Fruit fly (Drosophila melanogaster) whole organism, embryonic: Measurements from ENCODE around the gene CHOp24.

Experiments
- Aef1 ChIP-seq: fragments of 200-800 bp; sonication (Bioruptor generic); IDR thresholded peaks from 3 replicates; pipeline ENCODE4 v1.3.6; 2022; ENCODE audit warnings: missing biosample characterization, missing genetic modification characterization
- Blimp-1 ChIP-seq: fragments of 200-800 bp; sonication (Bioruptor generic); optimal IDR thresholded peaks from 3 replicates; lab custom pipeline; 2018; ENCODE audit warnings: missing biosample characterization, missing genetic modification characterization, mild to moderate bottlenecking, moderate library complexity, missing genetic modification reagents
- CG11085 ChIP-seq: fragments of 200-800 bp; sonication (Bioruptor generic); IDR thresholded peaks from 2 replicates; pipeline ENCODE4 v1.3.6; 2022; ENCODE audit warnings: missing biosample characterization, missing genetic modification characterization
- CG12155 ChIP-seq: fragments of 200-800 bp; sonication (Bioruptor generic); optimal IDR thresholded peaks from 3 replicates; lab custom pipeline; 2016; ENCODE audit warnings: missing biosample characterization, missing genetic modification characterization
- CG12219 ChIP-seq: fragments of 200-800 bp; sonication (Bioruptor generic); optimal IDR thresholded peaks from 3 replicates; lab custom pipeline; 2018; ENCODE audit warnings: missing biosample characterization, mild to moderate bottlenecking, missing genetic modification characterization
- CG12391 ChIP-seq: fragments of 200-800 bp; sonication (Bioruptor generic); optimal IDR thresholded peaks from 3 replicates; lab custom pipeline; 2018; ENCODE audit warnings: missing biosample characterization, mild to moderate bottlenecking, missing genetic modification characterization, moderate library complexity
- CG13624 ChIP-seq: fragments of 200-800 bp; sonication (Bioruptor generic); optimal IDR thresholded peaks from 2 replicates; lab custom pipeline; 2016; ENCODE audit warnings: missing biosample characterization, missing genetic modification characterization
- CG13775 ChIP-seq: fragments of 200-800 bp; sonication (Bioruptor generic); optimal IDR thresholded peaks from 3 replicates; lab custom pipeline; 2017; ENCODE audit warnings: missing biosample characterization, mild to moderate bottlenecking, missing genetic modification characterization
- CG13894 ChIP-seq: fragments of 200-800 bp; sonication (Bioruptor generic); optimal IDR thresholded peaks from 3 replicates; lab custom pipeline; 2018; ENCODE audit warnings: missing biosample characterization, mild to moderate bottlenecking, missing genetic modification characterization, moderate library complexity
- CG1529 ChIP-seq: fragments of 200-800 bp; sonication (Bioruptor generic); optimal IDR thresholded peaks from 3 replicates; lab custom pipeline; 2018; ENCODE audit warnings: missing biosample characterization, missing genetic modification characterization
- CG1602 ChIP-seq: fragments of 200-800 bp; sonication (Bioruptor generic); optimal IDR thresholded peaks from 3 replicates; lab custom pipeline; 2016; ENCODE audit warnings: missing biosample characterization, missing genetic modification characterization
- CG1647 ChIP-seq: fragments of 200-800 bp; sonication (Bioruptor generic); optimal IDR thresholded peaks from 3 replicates; lab custom pipeline; 2016; ENCODE audit warnings: missing biosample characterization, missing genetic modification characterization
- CG17912 ChIP-seq: fragments of 200-800 bp; sonication (Bioruptor generic); optimal IDR thresholded peaks from 2 replicates; lab custom pipeline; 2018; ENCODE audit warnings: missing biosample characterization, mild to moderate bottlenecking, missing genetic modification characterization
- CG34422 ChIP-seq: fragments of 200-800 bp; sonication (Bioruptor generic); IDR thresholded peaks from 3 replicates; pipeline ENCODE4 v1.3.6; 2022; ENCODE audit warnings: missing biosample characterization, missing genetic modification characterization
- CG4404 ChIP-seq: fragments of 200-800 bp; sonication (Bioruptor generic); IDR thresholded peaks from 2 replicates; pipeline ENCODE4 v1.3.6; 2022; ENCODE audit warnings: missing biosample characterization, missing genetic modification characterization
- CG4424 ChIP-seq: fragments of 200-800 bp; sonication (Bioruptor generic); optimal IDR thresholded peaks from 3 replicates; lab custom pipeline; 2016; ENCODE audit warnings: missing biosample characterization, missing genetic modification characterization
- CG5245 ChIP-seq: fragments of 200-800 bp; sonication (Bioruptor generic); optimal IDR thresholded peaks from 3 replicates; lab custom pipeline; 2016; ENCODE audit warnings: missing biosample characterization, missing genetic modification characterization
- D19A ChIP-seq: fragments of 200-800 bp; optimal IDR thresholded peaks from 3 replicates; lab custom pipeline; 2019; ENCODE audit warnings: missing biosample characterization, mild to moderate bottlenecking, missing genetic modification characterization, moderate library complexity
- Doc3 ChIP-seq: fragments of 200-800 bp; sonication (Bioruptor generic); IDR thresholded peaks from 3 replicates; pipeline ENCODE4 v1.3.6; 2022; ENCODE audit warnings: missing biosample characterization, missing genetic modification characterization; ENCODE audit not compliant: partially characterized antibody
- Eip74EF ChIP-seq, 2 experiments: fragments of 200-800 bp in 1 of 2; fragments of >200 bp in 1 of 2; sonication (Bioruptor generic) in 1 of 2; optimal IDR thresholded peaks; 2 replicates each; lab custom pipeline; 2017 to 2019; ENCODE audit warnings: missing biosample characterization in 2 of 2, missing genetic modification characterization in 2 of 2, mild to moderate bottlenecking in 1 of 2, moderate library complexity in 1 of 2
- Ets65A ChIP-seq: fragments of 200-800 bp; sonication (Bioruptor generic); peaks from one replicate; lab custom pipeline; 2016; ENCODE audit warnings: missing biosample characterization, missing genetic modification characterization
- Hey ChIP-seq: fragments of 200-800 bp; sonication (Bioruptor generic); optimal IDR thresholded peaks from 3 replicates; lab custom pipeline; 2018; ENCODE audit warnings: missing biosample characterization, mild to moderate bottlenecking, missing genetic modification characterization
- HmgZ ChIP-seq: fragments of 200-800 bp; sonication (Bioruptor generic); optimal IDR thresholded peaks from 2 replicates; lab custom pipeline; 2018; ENCODE audit warnings: missing biosample characterization, mild to moderate bottlenecking, missing genetic modification characterization
- MESR4 ChIP-seq: fragments of 200-800 bp; sonication (Bioruptor generic); optimal IDR thresholded peaks from 2 replicates; lab custom pipeline; 2018; ENCODE audit warnings: missing biosample characterization, mild to moderate bottlenecking, missing genetic modification characterization, moderate library complexity
- Opbp ChIP-seq: fragments of 200-800 bp; sonication (Bioruptor generic); IDR thresholded peaks from 3 replicates; pipeline ENCODE4 v1.3.6; 2022; ENCODE audit warnings: missing biosample characterization, missing genetic modification characterization; ENCODE audit not compliant: partially characterized antibody
- Ravus ChIP-seq: fragments of 200-800 bp; sonication (Bioruptor generic); IDR thresholded peaks from 2 replicates; pipeline ENCODE4 v1.3.6; 2022; ENCODE audit warnings: missing biosample characterization, missing genetic modification characterization
- Scr ChIP-seq: fragments of 200-800 bp; sonication (Bioruptor generic); IDR thresholded peaks from 2 replicates; pipeline ENCODE4 v1.3.6; 2022; ENCODE audit warnings: missing biosample characterization, missing genetic modification characterization; ENCODE audit not compliant: partially characterized antibody
- Sox102F ChIP-seq: fragments of 200-800 bp; sonication (Bioruptor generic); optimal IDR thresholded peaks from 2 replicates; lab custom pipeline; 2018; ENCODE audit warnings: missing biosample characterization, mild to moderate bottlenecking, missing genetic modification characterization, moderate library complexity
- Spps ChIP-seq: fragments of 200-800 bp; sonication (Bioruptor generic); optimal IDR thresholded peaks from 2 replicates; lab custom pipeline; 2018; ENCODE audit warnings: missing biosample characterization, mild to moderate bottlenecking, missing genetic modification characterization
- Tbp ChIP-seq: fragments of >200 bp; optimal IDR thresholded peaks from 2 replicates; lab custom pipeline; 2018; ENCODE audit warnings: missing biosample characterization, missing genetic modification characterization
- Usf ChIP-seq: fragments of 200-800 bp; sonication (Bioruptor generic); optimal IDR thresholded peaks from 2 replicates; lab custom pipeline; 2017; ENCODE audit warnings: missing genotype, missing biosample characterization, missing genetic modification characterization
- YL-1 ChIP-seq: fragments of 200-800 bp; sonication (Bioruptor generic); optimal IDR thresholded peaks from 3 replicates; lab custom pipeline; 2017; ENCODE audit warnings: missing biosample characterization, mild to moderate bottlenecking, missing genetic modification characterization
- abd-A ChIP-seq: fragments of 200-800 bp; sonication (Bioruptor generic); optimal IDR thresholded peaks from 3 replicates; lab custom pipeline; 2019; ENCODE audit warnings: missing biosample characterization, mild to moderate bottlenecking, missing genetic modification characterization, moderate library complexity
- al ChIP-seq: fragments of 200-800 bp; sonication (Bioruptor generic); IDR thresholded peaks from 2 replicates; pipeline ENCODE4 v1.3.6; 2022; ENCODE audit warnings: missing biosample characterization, missing genetic modification characterization
- br ChIP-seq: fragments of >200 bp; optimal IDR thresholded peaks from 2 replicates; lab custom pipeline; 2017
- btn ChIP-seq: fragments of 200-800 bp; sonication (Bioruptor generic); optimal IDR thresholded peaks from 2 replicates; lab custom pipeline; 2016; ENCODE audit warnings: missing biosample characterization, missing genetic modification characterization
- chif ChIP-seq, 2 experiments: fragments of 200-800 bp; sonication (Bioruptor generic); optimal IDR thresholded peaks; 3 replicates each; lab custom pipeline; 2016; ENCODE audit warnings: missing biosample characterization in 2 of 2, missing genetic modification characterization in 2 of 2
- da ChIP-seq: fragments of 200-800 bp; sonication (Bioruptor generic); optimal IDR thresholded peaks from 2 replicates; lab custom pipeline; 2016; ENCODE audit warnings: missing biosample characterization, missing genetic modification characterization
- esg ChIP-seq: fragments of 200-800 bp; sonication (Bioruptor generic); conservative IDR thresholded peaks from 2 replicates; pipeline ENCODE4 v1.3.6; 2022; ENCODE audit warnings: missing biosample characterization, missing genetic modification characterization
- ewg ChIP-seq: fragments of 200-800 bp; sonication (Bioruptor generic); optimal IDR thresholded peaks from 3 replicates; lab custom pipeline; 2017; ENCODE audit warnings: mild to moderate bottlenecking, missing biosample characterization, missing genetic modification reagents, missing genetic modification characterization
- fd102C ChIP-seq: fragments of 200-800 bp; sonication (Bioruptor generic); optimal IDR thresholded peaks from 2 replicates; lab custom pipeline; 2018; ENCODE audit warnings: missing biosample characterization, mild to moderate bottlenecking, missing genetic modification characterization, moderate library complexity
- fru ChIP-seq: fragments of >200 bp; optimal IDR thresholded peaks from 2 replicates; lab custom pipeline; 2017
- her ChIP-seq: fragments of 200-800 bp; sonication (Bioruptor generic); optimal IDR thresholded peaks from 2 replicates; lab custom pipeline; 2016; ENCODE audit warnings: missing biosample characterization, missing genetic modification characterization
- ken ChIP-seq: fragments of 200-800 bp; sonication (Bioruptor generic); IDR thresholded peaks from 3 replicates; pipeline ENCODE4 v1.3.6; 2022; ENCODE audit warnings: missing biosample characterization, missing genetic modification characterization
- lmd ChIP-seq: fragments of 200-800 bp; sonication (Bioruptor generic); IDR thresholded peaks from 2 replicates; pipeline ENCODE4 v1.3.6; 2022; ENCODE audit warnings: missing biosample characterization, missing genetic modification characterization
- peb ChIP-seq: fragments of 200-800 bp; sonication (Bioruptor generic); IDR thresholded peaks from 2 replicates; pipeline ENCODE4 v1.3.6; 2022; ENCODE audit warnings: missing biosample characterization, missing genetic modification characterization
- phol ChIP-seq: fragments of 200-800 bp; sonication (Bioruptor generic); optimal IDR thresholded peaks from 3 replicates; lab custom pipeline; 2018; ENCODE audit warnings: missing biosample characterization, mild to moderate bottlenecking, missing genetic modification characterization, moderate library complexity
- psq ChIP-seq: fragments of 200-800 bp; sonication (Bioruptor generic); optimal IDR thresholded peaks from 2 replicates; lab custom pipeline; 2017; ENCODE audit warnings: missing biosample characterization, missing genetic modification characterization
- pum ChIP-seq: fragments of 200-800 bp; sonication (Bioruptor generic); optimal IDR thresholded peaks from 2 replicates; lab custom pipeline; 2016; ENCODE audit warnings: missing biosample characterization, missing genetic modification characterization
- sqz ChIP-seq: fragments of 200-800 bp; sonication (Bioruptor generic); optimal IDR thresholded peaks from 3 replicates; lab custom pipeline; 2018; ENCODE audit warnings: missing biosample characterization, mild to moderate bottlenecking, missing genetic modification characterization
- tna ChIP-seq: fragments of 200-800 bp; sonication (Bioruptor generic); IDR thresholded peaks from 2 replicates; pipeline ENCODE4 v1.3.6; 2022; ENCODE audit warnings: missing biosample characterization, missing genetic modification characterization; ENCODE audit not compliant: partially characterized antibody
- vvl ChIP-seq: fragments of 200-800 bp; sonication (Bioruptor generic); IDR thresholded peaks from 2 replicates; pipeline ENCODE4 v1.3.6; 2022; ENCODE audit warnings: missing biosample characterization, missing genetic modification characterization

Gene CHOp24

DNA sequence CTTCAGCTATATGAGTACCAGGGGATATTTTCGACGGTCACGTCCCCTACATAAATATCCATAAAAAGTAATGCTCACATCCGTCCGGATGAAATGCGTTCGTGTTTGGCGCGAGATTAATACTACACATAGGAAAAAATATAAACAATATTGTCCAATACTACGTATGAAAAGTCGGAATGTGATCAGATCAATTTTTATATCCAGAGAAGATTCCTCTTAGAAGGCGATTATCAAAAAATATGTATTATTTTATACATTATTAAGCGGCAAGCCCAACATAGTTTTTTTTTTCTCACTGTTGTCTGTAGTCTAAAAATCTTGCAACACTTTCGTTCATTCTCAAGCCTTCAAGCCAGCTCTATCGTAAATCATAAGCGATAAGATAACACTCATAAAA lies 33.3 kb downstream of the CHOp24 start (continued):
- TF ChIP-seq her (GFP tag; lab: Kevin White, UChicago) (no peak), Aef1 (GFP tag; lab: Robert Waterston, UW) (no peak), ken (no peak), ewg (GFP tag; lab: Kevin White, UChicago) (no peak), abd-A (no peak), Ravus (GFP tag; lab: Robert Waterston, UW) (no peak), CG12391 (peak; percentile 44), tna (no peak), al (GFP tag; lab: Robert Waterston, UW) (no peak), CG34422 (GFP tag; lab: Robert Waterston, UW) (no peak; the same call in 2 of the 3 replicates), Scr (GFP tag; lab: Robert Waterston, UW) (no peak), CG5245 (GFP tag; lab: Kevin White, UChicago) (no peak), D19A (tag; lab: Kevin White, UChicago) (peak; percentile 9), btn (GFP tag; lab: Kevin White, UChicago) (no peak), CG13624 (GFP tag; lab: Kevin White, UChicago) (no peak), CG12155 (GFP tag; lab: Kevin White, UChicago) (no peak), Doc3 (GFP tag; lab: Robert Waterston, UW) (no peak), Opbp (GFP tag; lab: Robert Waterston, UW) (no peak), Ets65A (GFP tag; lab: Kevin White, UChicago) (peak; percentile 71), pum (GFP tag; lab: Kevin White, UChicago) (no peak), Sox102F (peak; percentile 42), peb (0 out of 2 replicates have a peak, but pooled peaks have one; percentile 26), fru (no peak), vvl (peak; percentile 58; the same call in 1 of the 2 replicates), Usf (GFP tag; lab: Kevin White, UChicago) (peak; percentile 3), CG4404 (GFP tag; lab: Robert Waterston, UW) (peak; percentile 34), psq (GFP tag; lab: Kevin White, UChicago) (no peak), sqz (GFP tag; lab: Kevin White, UChicago) (no peak), da (GFP tag; lab: Kevin White, UChicago) (no peak), HmgZ (tag; lab: Kevin White, UChicago) (no peak), CG4424 (peak; percentile 27), CG17912 (no peak), CG1647 (GFP tag; lab: Kevin White, UChicago) (no peak), Tbp (GFP tag; lab: Kevin White, UChicago) (no peak), CG12219 (GFP tag; lab: Kevin White, UChicago) (no peak), MESR4 (no peak), esg (no peak; the same call in 1 of the 2 replicates), CG13894 (tag; lab: Kevin White, UChicago) (no peak), phol (peak; percentile 35), br (lab: Kevin White, UChicago) (no peak), CG11085 (no peak), Spps (tag; lab: Kevin White, UChicago) (peak; percentile 46), YL-1 (no peak), Eip74EF (GFP tag; optimal IDR thresholded peaks at IDR 0.05; lab: Kevin White, UChicago) (no peak), chif (GFP tag; optimal IDR thresholded peaks at IDR 0.05; lab: Kevin White, UChicago) (peak in 1 of 2 experiments; percentile 47), CG13775 (GFP tag; lab: Kevin White, UChicago) (no peak), CG1529 (GFP tag; lab: Kevin White, UChicago) (peak; percentile 22), fd102C (GFP tag; lab: Kevin White, UChicago) (no peak), lmd (GFP tag; lab: Robert Waterston, UW) (no peak), Blimp-1 (GFP tag; lab: Kevin White, UChicago) (peak; percentile 42), Hey (no peak), CG1602 (no peak)
